1 fruit fly cellular context compared by ENCODE assay signal in genomic region chrX:16420048-16420447, dm6.
TF ChIP-seq lines count a peak whose summit lies in the region.

No protein-coding gene starts in this region.

TF ChIP-seq in whole organism, embryonic, 481 proteins besides CTCF, POLR2A, EP300 and RAD21 (continued from another document):
- no peak for TF ChIP-seq ap (GFP tag; IDR thresholded peaks at IDR 0.05; lab: Robert Waterston, UW)
- no peak for TF ChIP-seq NC2α (GFP tag; optimal IDR thresholded peaks at IDR 0.05; lab: Kevin White, UChicago)
